Worm (Caenorhabditis elegans) whole organism, L4 larva: Measurements from ENCODE around the gene txdc-17.

Experiments
- F10B5.3 ChIP-seq: sonication (generic microtip); optimal IDR thresholded peaks from 2 replicates; lab custom pipeline; 2016; ENCODE audit warnings: mild to moderate bottlenecking, missing genetic modification characterization, missing compliant biosample characterization
- F37D6.2 ChIP-seq: sonication (generic microtip); optimal IDR thresholded peaks from 2 replicates; lab custom pipeline; 2016; ENCODE audit warnings: mild to moderate bottlenecking, missing genetic modification characterization, missing compliant biosample characterization
- F44E2.7 ChIP-seq: fragments of 200-800 bp; sonication (Bioruptor generic); IDR thresholded peaks from 2 replicates; pipeline ENCODE4 v2.1.2; 2022; ENCODE audit warnings: missing genetic modification characterization, missing compliant biosample characterization
- Y5F2A.4 ChIP-seq: fragments of 200-800 bp; sonication (Bioruptor generic); optimal IDR thresholded peaks from 2 replicates; lab custom pipeline; 2018; ENCODE audit warnings: mild to moderate bottlenecking, missing genetic modification characterization, missing compliant biosample characterization
- Y75B8A.6 ChIP-seq: fragments of 200-800 bp; sonication (Bioruptor generic); IDR thresholded peaks from 2 replicates; pipeline ENCODE4 v1.3.6; 2022; ENCODE audit warnings: missing genetic modification reagents, missing genetic modification characterization, missing compliant biosample characterization
- ZK337.2 ChIP-seq: fragments of 200-800 bp; sonication (Bioruptor generic); IDR thresholded peaks from 2 replicates; pipeline ENCODE4 v1.3.6; 2022; ENCODE audit warnings: missing genetic modification reagents, missing genetic modification characterization, missing compliant biosample characterization
- arid-1 ChIP-seq: fragments of 200-800 bp; sonication (Bioruptor generic); conservative IDR thresholded peaks from 2 replicates; pipeline ENCODE4 v1.3.6; 2022; ENCODE audit warnings: missing genetic modification reagents, missing genetic modification characterization, missing compliant biosample characterization
- attf-4 ChIP-seq: sonication (generic microtip); optimal IDR thresholded peaks from 3 replicates; lab custom pipeline; 2017; ENCODE audit warnings: missing biosample characterization, missing genetic modification characterization
- ceh-20 ChIP-seq: fragments of 200-800 bp; sonication (Bioruptor generic); IDR thresholded peaks from 2 replicates; pipeline ENCODE4 v1.3.6; 2022; ENCODE audit warnings: missing genetic modification reagents, missing genetic modification characterization, missing compliant biosample characterization
- ceh-28 ChIP-seq: fragments of 150-350 bp; optimal IDR thresholded peaks from 2 replicates; lab custom pipeline; 2014; ENCODE audit warnings: missing biosample characterization, missing genetic modification reagents, missing genetic modification characterization
- cey-2 ChIP-seq: sonication (generic microtip); optimal IDR thresholded peaks from 3 replicates; lab custom pipeline; 2017; ENCODE audit warnings: missing genetic modification characterization, mild to moderate bottlenecking, missing compliant biosample characterization, antibody characterized with exemption, borderline replicate concordance; ENCODE audit not compliant: insufficient read depth
- ctbp-1 ChIP-seq: fragments of 200-800 bp; sonication (Bioruptor generic); IDR thresholded peaks from 2 replicates; pipeline ENCODE4 v1.3.6; 2022; ENCODE audit warnings: missing genetic modification reagents, missing genetic modification characterization, missing compliant biosample characterization
- daf-16 ChIP-seq, 3 experiments: sonication (generic microtip); optimal IDR thresholded peaks; 2 replicates each; lab custom pipeline; 2016 to 2017; ENCODE audit warnings: missing genetic modification characterization in 3 of 3, missing genetic modification reagents in 3 of 3, mild to moderate bottlenecking in 2 of 3, missing compliant biosample characterization in 2 of 3, missing biosample characterization in 1 of 3, moderate library complexity in 1 of 3
- daf-19 ChIP-seq: fragments of 200-800 bp; sonication (Bioruptor generic); conservative IDR thresholded peaks from 2 replicates; pipeline ENCODE4 v1.3.6; 2022; ENCODE audit warnings: missing genetic modification characterization, missing compliant biosample characterization
- daf-8 ChIP-seq: fragments of 200-800 bp; sonication (Bioruptor generic); IDR thresholded peaks from 2 replicates; pipeline ENCODE4 v1.3.6; 2022; ENCODE audit warnings: missing genetic modification characterization, missing compliant biosample characterization
- dpl-1 ChIP-seq: fragments of 150-350 bp; optimal IDR thresholded peaks from 2 replicates; lab custom pipeline; 2014; ENCODE audit warnings: missing biosample characterization, missing genetic modification reagents, missing genetic modification characterization
- duxl-1 ChIP-seq: sonication (generic microtip); optimal IDR thresholded peaks from 2 replicates; lab custom pipeline; 2016; ENCODE audit warnings: mild to moderate bottlenecking, missing genetic modification characterization, moderate library complexity, missing compliant biosample characterization; ENCODE audit not compliant: poor library complexity
- dve-1 ChIP-seq: sonication (generic microtip); optimal IDR thresholded peaks from 2 replicates; lab custom pipeline; 2017; ENCODE audit warnings: antibody characterized with exemption, mild to moderate bottlenecking, missing genetic modification characterization, missing compliant biosample characterization; ENCODE audit not compliant: insufficient read depth
- egl-43 ChIP-seq: fragments of 200-800 bp; sonication (Bioruptor generic); IDR thresholded peaks from 2 replicates; pipeline ENCODE4 v1.3.6; 2022; ENCODE audit warnings: missing genetic modification reagents, missing genetic modification characterization, missing compliant biosample characterization
- gei-8 ChIP-seq: fragments of 200-800 bp; sonication (Bioruptor generic); optimal IDR thresholded peaks from 2 replicates; lab custom pipeline; 2018; ENCODE audit warnings: mild to moderate bottlenecking, missing genetic modification characterization, missing compliant biosample characterization
- hif-1 ChIP-seq, 2 experiments: sonication (generic microtip); optimal IDR thresholded peaks; 2 replicates each; lab custom pipeline; 2016 to 2017; ENCODE audit warnings: missing compliant biosample characterization in 2 of 2, missing genetic modification characterization in 2 of 2, missing genetic modification reagents in 2 of 2, missing genotype in 2 of 2, mild to moderate bottlenecking in 1 of 2
- hlh-11 ChIP-seq: fragments of 200-800 bp; sonication (Bioruptor generic); optimal IDR thresholded peaks from 2 replicates; lab custom pipeline; 2018; ENCODE audit warnings: mild to moderate bottlenecking, missing genetic modification characterization, missing compliant biosample characterization
- hlh-30 ChIP-seq: sonication (generic microtip); optimal IDR thresholded peaks from 2 replicates; lab custom pipeline; 2017; ENCODE audit warnings: antibody characterized with exemption, mild to moderate bottlenecking, missing genetic modification characterization, missing compliant biosample characterization; ENCODE audit not compliant: insufficient read depth
- lim-7 ChIP-seq: fragments of 200-800 bp; sonication (Bioruptor generic); IDR thresholded peaks from 2 replicates; pipeline ENCODE4 v1.3.6; 2022; ENCODE audit warnings: missing genetic modification characterization, missing compliant biosample characterization
- lin-13 ChIP-seq: fragments of 150-350 bp; optimal IDR thresholded peaks from 2 replicates; lab custom pipeline; 2014; ENCODE audit warnings: missing biosample characterization, missing genetic modification reagents, missing genetic modification characterization
- lin-29 ChIP-seq: fragments of 200-800 bp; sonication (Bioruptor generic); IDR thresholded peaks from 2 replicates; pipeline ENCODE4 v1.3.6; 2022; ENCODE audit warnings: missing genetic modification reagents, missing genetic modification characterization, missing compliant biosample characterization
- lir-3 ChIP-seq: sonication (generic microtip); optimal IDR thresholded peaks from 2 replicates; lab custom pipeline; 2016; ENCODE audit warnings: mild to moderate bottlenecking, missing genetic modification characterization, missing compliant biosample characterization
- lsy-2 ChIP-seq, 2 experiments: fragments of 150-350 bp in 1 of 2; sonication (generic microtip) in 1 of 2; optimal IDR thresholded peaks; 2 replicates each; lab custom pipeline; 2014 to 2017; ENCODE audit warnings: missing biosample characterization in 2 of 2, missing genetic modification characterization in 2 of 2
- madf-5 ChIP-seq, 2 experiments: fragments of 200-800 bp; sonication (Bioruptor generic); IDR thresholded peaks; 2 replicates each; pipeline ENCODE4 v1.3.6; 2022; ENCODE audit warnings: missing compliant biosample characterization in 2 of 2, missing genetic modification characterization in 2 of 2
- mep-1 ChIP-seq: fragments of 150-350 bp; sonication (generic microtip); optimal IDR thresholded peaks from 3 replicates; lab custom pipeline; 2014; ENCODE audit warnings: missing biosample characterization, missing genetic modification characterization
- nhr-10 ChIP-seq: fragments of 150-350 bp; optimal IDR thresholded peaks from 2 replicates; lab custom pipeline; 2014; ENCODE audit warnings: missing biosample characterization, missing genetic modification characterization
- nhr-28 ChIP-seq: fragments of 150-350 bp; optimal IDR thresholded peaks from 2 replicates; lab custom pipeline; 2014; ENCODE audit warnings: missing biosample characterization, missing genetic modification characterization
- nhr-42 ChIP-seq: fragments of 200-800 bp; sonication (Bioruptor generic); IDR thresholded peaks from 2 replicates; pipeline ENCODE4 v1.3.6; 2022; ENCODE audit warnings: missing genetic modification characterization, missing compliant biosample characterization
- nhr-48 ChIP-seq: sonication (generic microtip); optimal IDR thresholded peaks from 2 replicates; lab custom pipeline; 2016; ENCODE audit warnings: mild to moderate bottlenecking, missing genetic modification characterization, missing compliant biosample characterization
- php-3 ChIP-seq: fragments of 200-800 bp; sonication (Bioruptor generic); IDR thresholded peaks from 2 replicates; pipeline ENCODE4 v1.3.6; 2022; ENCODE audit warnings: missing genetic modification reagents, missing genetic modification characterization, missing compliant biosample characterization
- rbr-2 ChIP-seq: sonication (generic microtip); optimal IDR thresholded peaks from 2 replicates; lab custom pipeline; 2016; ENCODE audit warnings: missing genotype, missing genetic modification characterization, missing compliant biosample characterization
- saeg-2 ChIP-seq: fragments of 200-800 bp; sonication (Bioruptor generic); IDR thresholded peaks from 2 replicates; pipeline ENCODE4 v1.3.6; 2022; ENCODE audit warnings: missing genetic modification reagents, missing genetic modification characterization, missing compliant biosample characterization
- sdz-12 ChIP-seq: fragments of 200-800 bp; sonication (Bioruptor generic); optimal IDR thresholded peaks from 2 replicates; lab custom pipeline; 2018; ENCODE audit warnings: mild to moderate bottlenecking, missing genetic modification characterization, missing compliant biosample characterization
- snpc-1.2 ChIP-seq: fragments of 200-800 bp; sonication (Bioruptor generic); IDR thresholded peaks from 2 replicates; pipeline ENCODE4 v1.3.6; 2022; ENCODE audit warnings: missing genetic modification reagents, missing genetic modification characterization, missing compliant biosample characterization
- spr-1 ChIP-seq: sonication (generic microtip); optimal IDR thresholded peaks from 2 replicates; lab custom pipeline; 2016; ENCODE audit warnings: mild to moderate bottlenecking, missing genetic modification characterization, missing compliant biosample characterization
- spr-3 ChIP-seq: fragments of 200-800 bp; sonication (Bioruptor generic); optimal IDR thresholded peaks from 2 replicates; lab custom pipeline; 2018; ENCODE audit warnings: mild to moderate bottlenecking, missing genetic modification characterization, missing compliant biosample characterization
- tag-97 ChIP-seq: fragments of 200-800 bp; sonication (Bioruptor generic); IDR thresholded peaks from 2 replicates; pipeline ENCODE4 v1.3.6; 2022; ENCODE audit warnings: missing genetic modification characterization, missing compliant biosample characterization
- unc-130 ChIP-seq: sonication (generic microtip); optimal IDR thresholded peaks from 2 replicates; lab custom pipeline; 2016; ENCODE audit warnings: missing genetic modification reagents, missing genetic modification characterization, missing compliant biosample characterization
- unc-39 ChIP-seq: sonication (generic microtip); optimal IDR thresholded peaks from 2 replicates; lab custom pipeline; 2017; ENCODE audit warnings: missing biosample characterization, missing genetic modification characterization
- unc-62 ChIP-seq, 3 experiments: fragments of 150-350 bp in 1 of 3; sonication (generic microtip); optimal IDR thresholded peaks in 2 of 3; peaks in 1 of 3; 1 replicate in 1 of 3; 2 replicates in 2 of 3; lab custom pipeline; 2014 to 2017; ENCODE audit warnings: missing biosample characterization in 3 of 3, missing genetic modification characterization in 3 of 3, missing genetic modification reagents in 3 of 3, missing genotype in 1 of 3
- zag-1 ChIP-seq: fragments of 150-350 bp; optimal IDR thresholded peaks from 2 replicates; lab custom pipeline; 2014; ENCODE audit warnings: missing biosample characterization, missing genetic modification characterization
- zip-11 ChIP-seq: fragments of 200-800 bp; sonication (Bioruptor generic); IDR thresholded peaks from 2 replicates; pipeline ENCODE4 v1.3.6; 2022; ENCODE audit warnings: missing genetic modification characterization, missing compliant biosample characterization
- zip-2 ChIP-seq: fragments of 150-350 bp; optimal IDR thresholded peaks from 2 replicates; lab custom pipeline; 2014; ENCODE audit warnings: missing biosample characterization, missing genetic modification characterization
- ztf-11 ChIP-seq: fragments of 150-350 bp; optimal IDR thresholded peaks from 2 replicates; lab custom pipeline; 2014; ENCODE audit warnings: missing biosample characterization, missing genetic modification characterization
- ztf-7 ChIP-seq: fragments of 150-350 bp; optimal IDR thresholded peaks from 2 replicates; lab custom pipeline; 2014; ENCODE audit warnings: missing biosample characterization, missing genetic modification characterization

Gene txdc-17

DNA sequence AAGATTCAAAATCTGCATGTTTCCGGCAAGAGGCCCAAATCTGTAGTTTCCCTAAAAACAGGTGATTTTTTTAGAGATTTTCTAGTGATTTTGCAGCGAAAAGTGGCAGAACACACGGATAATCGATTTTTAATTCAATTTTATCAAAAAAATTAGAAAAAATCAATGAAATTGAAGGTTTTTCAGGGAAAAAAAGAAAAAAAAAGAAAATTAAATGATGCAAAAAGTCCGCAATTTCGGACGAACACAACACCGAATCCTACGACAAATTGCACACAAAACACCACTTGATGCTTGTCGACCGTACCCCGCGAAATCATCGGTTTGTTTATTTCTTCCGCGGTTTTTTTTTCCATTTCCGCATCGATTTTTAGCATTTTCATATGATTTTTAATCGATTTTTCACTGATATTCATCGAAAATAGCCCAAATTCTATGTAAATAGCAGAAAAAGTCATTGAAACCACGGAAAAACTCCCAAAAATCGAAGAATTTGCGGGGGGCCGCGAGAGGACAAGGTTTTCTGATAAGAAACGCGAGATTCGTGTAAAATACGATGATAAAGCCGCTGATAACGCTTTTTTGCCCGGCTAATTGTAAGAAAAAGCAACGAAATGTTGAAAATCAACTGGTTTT is 19.4 kb upstream of the txdc-17 start, which contains the start of gene tufm-1 (continued):
- TF ChIP-seq dve-1 (tag; lab: Kevin White, UChicago) (peak; percentile 38), cey-2 (tag; lab: Kevin White, UChicago) (no peak), daf-16 (GFP tag; optimal IDR thresholded peaks at IDR 0.05; lab: Kevin White, UChicago) (no peak), daf-16 (tag; optimal IDR thresholded peaks at IDR 0.05; lab: Kevin White, UChicago) (peak; percentile 55), snpc-1.2 (GFP tag; lab: Robert Waterston, UW) (no peak), nhr-10 (tag; lab: Kevin White, UChicago) (no peak), hif-1 (tag; optimal IDR thresholded peaks at IDR 0.05; lab: Kevin White, UChicago) (no peak), saeg-2 (GFP tag; lab: Robert Waterston, UW) (no peak), gei-8 (GFP tag; lab: Kevin White, UChicago) (no peak), mep-1 (tag; lab: Kevin White, UChicago) (peak; percentile 8), ceh-28 (tag; lab: Kevin White, UChicago) (peak; percentile 7), zip-11 (no peak), Y5F2A.4 (no peak), unc-39 (tag; lab: Kevin White, UChicago) (no peak), php-3 (GFP tag; lab: Robert Waterston, UW) (no peak), duxl-1 (no peak), lsy-2 (tag; optimal IDR thresholded peaks at IDR 0.05; lab: Kevin White, UChicago) (peak in 1 of 2 experiments; percentile 97), zag-1 (tag; lab: Kevin White, UChicago) (no peak), lin-13 (GFP tag; lab: Kevin White, UChicago) (peak; percentile 29), attf-4 (tag; lab: Kevin White, UChicago) (no peak), hlh-30 (tag; lab: Kevin White, UChicago) (peak; percentile 57), lir-3 (no peak), ZK337.2 (GFP tag; lab: Robert Waterston, UW) (no peak), zip-2 (tag; lab: Kevin White, UChicago) (no peak), spr-1 (no peak), nhr-42 (GFP tag; lab: Robert Waterston, UW) (no peak), ctbp-1 (GFP tag; lab: Robert Waterston, UW) (no peak), F44E2.7 (GFP tag; lab: Robert Waterston, UW) (no peak), F10B5.3 (no peak), madf-5 (GFP tag; IDR thresholded peaks at IDR 0.05; lab: Robert Waterston, UW) (no peak), nhr-28 (tag; lab: Kevin White, UChicago) (no peak), arid-1 (GFP tag; lab: Robert Waterston, UW) (no peak), F37D6.2 (tag; lab: Kevin White, UChicago) (no peak), unc-62 (GFP tag; optimal IDR thresholded peaks at IDR 0.05 in 1 of 2; lab: Kevin White, UChicago) (no peak), unc-62 (tag; optimal IDR thresholded peaks at IDR 0.05; lab: Kevin White, UChicago) (no peak), ztf-11 (tag; lab: Kevin White, UChicago) (no peak), unc-130 (GFP tag; lab: Kevin White, UChicago) (no peak), lim-7 (GFP tag; lab: Robert Waterston, UW) (no peak), hlh-11 (tag; lab: Kevin White, UChicago) (peak; percentile 21), rbr-2 (tag; lab: Kevin White, UChicago) (peak; percentile 31), Y75B8A.6 (GFP tag; lab: Robert Waterston, UW) (no peak), dpl-1 (GFP tag; lab: Kevin White, UChicago) (peak; percentile 54), nhr-48 (no peak), daf-8 (GFP tag; lab: Robert Waterston, UW) (no peak), ceh-20 (no peak), lin-29 (GFP tag; lab: Robert Waterston, UW) (no peak), spr-3 (no peak), sdz-12 (GFP tag; lab: Kevin White, UChicago) (no peak), egl-43 (GFP tag; lab: Robert Waterston, UW) (no peak), daf-19 (no peak), ztf-7 (tag; lab: Kevin White, UChicago) (no peak), tag-97 (GFP tag; lab: Robert Waterston, UW) (no peak)
